Worm (Caenorhabditis elegans) whole organism, L4 larva: ENCODE measurements around the gene spi-1.
A peak's percentile ranks its signal among the peaks of the same experiment; 100 is the strongest.

Experiments
- F10B5.3 ChIP-seq: sonication (generic microtip); optimal IDR thresholded peaks from 2 replicates; lab custom pipeline; 2016; ENCODE audit warnings: mild to moderate bottlenecking, missing genetic modification characterization, missing compliant biosample characterization
- F37D6.2 ChIP-seq: sonication (generic microtip); optimal IDR thresholded peaks from 2 replicates; lab custom pipeline; 2016; ENCODE audit warnings: mild to moderate bottlenecking, missing genetic modification characterization, missing compliant biosample characterization
- T26A8.4 ChIP-seq: fragments of 200-800 bp; sonication (Bioruptor generic); IDR thresholded peaks from 2 replicates; pipeline ENCODE4 v1.3.6; 2022; ENCODE audit warnings: missing genetic modification characterization, missing compliant biosample characterization
- Y105C5A.15 ChIP-seq: fragments of 200-800 bp; sonication (Bioruptor generic); IDR thresholded peaks from 2 replicates; pipeline ENCODE4 v1.3.6; 2022; ENCODE audit warnings: missing genetic modification characterization, missing compliant biosample characterization
- Y5F2A.4 ChIP-seq: fragments of 200-800 bp; sonication (Bioruptor generic); optimal IDR thresholded peaks from 2 replicates; lab custom pipeline; 2018; ENCODE audit warnings: mild to moderate bottlenecking, missing genetic modification characterization, missing compliant biosample characterization
- ZK337.2 ChIP-seq: fragments of 200-800 bp; sonication (Bioruptor generic); IDR thresholded peaks from 2 replicates; pipeline ENCODE4 v1.3.6; 2022; ENCODE audit warnings: missing genetic modification reagents, missing genetic modification characterization, missing compliant biosample characterization
- arid-1 ChIP-seq: fragments of 200-800 bp; sonication (Bioruptor generic); conservative IDR thresholded peaks from 2 replicates; pipeline ENCODE4 v1.3.6; 2022; ENCODE audit warnings: missing genetic modification reagents, missing genetic modification characterization, missing compliant biosample characterization
- attf-4 ChIP-seq: sonication (generic microtip); optimal IDR thresholded peaks from 3 replicates; lab custom pipeline; 2017; ENCODE audit warnings: missing biosample characterization, missing genetic modification characterization
- ceh-20 ChIP-seq: fragments of 200-800 bp; sonication (Bioruptor generic); IDR thresholded peaks from 2 replicates; pipeline ENCODE4 v1.3.6; 2022; ENCODE audit warnings: missing genetic modification reagents, missing genetic modification characterization, missing compliant biosample characterization
- ceh-28 ChIP-seq: fragments of 150-350 bp; optimal IDR thresholded peaks from 2 replicates; lab custom pipeline; 2014; ENCODE audit warnings: missing biosample characterization, missing genetic modification reagents, missing genetic modification characterization
- daf-8 ChIP-seq: fragments of 200-800 bp; sonication (Bioruptor generic); IDR thresholded peaks from 2 replicates; pipeline ENCODE4 v1.3.6; 2022; ENCODE audit warnings: missing genetic modification characterization, missing compliant biosample characterization
- dmd-8 ChIP-seq: fragments of 200-800 bp; sonication (Bioruptor generic); IDR thresholded peaks from 2 replicates; pipeline ENCODE4 v1.3.6; 2022; ENCODE audit warnings: missing genetic modification characterization, missing compliant biosample characterization
- dmd-9 ChIP-seq: fragments of 200-800 bp; sonication (Bioruptor generic); IDR thresholded peaks from 2 replicates; pipeline ENCODE4 v1.3.6; 2022; ENCODE audit warnings: missing genetic modification reagents, missing genetic modification characterization, missing compliant biosample characterization
- dpl-1 ChIP-seq: fragments of 150-350 bp; optimal IDR thresholded peaks from 2 replicates; lab custom pipeline; 2014; ENCODE audit warnings: missing biosample characterization, missing genetic modification reagents, missing genetic modification characterization
- duxl-1 ChIP-seq: sonication (generic microtip); optimal IDR thresholded peaks from 2 replicates; lab custom pipeline; 2016; ENCODE audit warnings: mild to moderate bottlenecking, missing genetic modification characterization, moderate library complexity, missing compliant biosample characterization; ENCODE audit not compliant: poor library complexity
- dve-1 ChIP-seq: sonication (generic microtip); optimal IDR thresholded peaks from 2 replicates; lab custom pipeline; 2017; ENCODE audit warnings: antibody characterized with exemption, mild to moderate bottlenecking, missing genetic modification characterization, missing compliant biosample characterization; ENCODE audit not compliant: insufficient read depth
- egl-27 ChIP-seq: sonication (generic microtip); optimal IDR thresholded peaks from 3 replicates; lab custom pipeline; 2017; ENCODE audit warnings: missing biosample characterization, missing genetic modification reagents, missing genetic modification characterization
- fos-1 ChIP-seq: fragments of 150-350 bp; optimal IDR thresholded peaks from 2 replicates; lab custom pipeline; 2014; ENCODE audit warnings: missing biosample characterization, missing genetic modification characterization
- gei-8 ChIP-seq: fragments of 200-800 bp; sonication (Bioruptor generic); optimal IDR thresholded peaks from 2 replicates; lab custom pipeline; 2018; ENCODE audit warnings: mild to moderate bottlenecking, missing genetic modification characterization, missing compliant biosample characterization
- hif-1 ChIP-seq, 2 experiments: sonication (generic microtip); optimal IDR thresholded peaks; 2 replicates each; lab custom pipeline; 2016 to 2017; ENCODE audit warnings: missing compliant biosample characterization in 2 of 2, missing genetic modification characterization in 2 of 2, missing genetic modification reagents in 2 of 2, missing genotype in 2 of 2, mild to moderate bottlenecking in 1 of 2
- hlh-30 ChIP-seq: sonication (generic microtip); optimal IDR thresholded peaks from 2 replicates; lab custom pipeline; 2017; ENCODE audit warnings: antibody characterized with exemption, mild to moderate bottlenecking, missing genetic modification characterization, missing compliant biosample characterization; ENCODE audit not compliant: insufficient read depth
- hmg-1.1 ChIP-seq: fragments of 200-800 bp; sonication (Bioruptor generic); IDR thresholded peaks from 2 replicates; pipeline ENCODE4 v1.3.6; 2022; ENCODE audit warnings: missing genetic modification reagents, missing genetic modification characterization, missing compliant biosample characterization
- jun-1 ChIP-seq: fragments of 150-350 bp; optimal IDR thresholded peaks from 2 replicates; lab custom pipeline; 2014; ENCODE audit warnings: missing biosample characterization, missing genetic modification reagents, missing genetic modification characterization
- lin-38 ChIP-seq: fragments of 200-800 bp; sonication (Bioruptor generic); IDR thresholded peaks from 2 replicates; pipeline ENCODE4 v1.3.6; 2022; ENCODE audit warnings: missing genetic modification reagents, missing genetic modification characterization, missing compliant biosample characterization
- lin-39 ChIP-seq: fragments of 150-350 bp; optimal IDR thresholded peaks from 2 replicates; lab custom pipeline; 2014; ENCODE audit warnings: missing biosample characterization, missing genetic modification reagents, missing genetic modification characterization
- lir-3 ChIP-seq: sonication (generic microtip); optimal IDR thresholded peaks from 2 replicates; lab custom pipeline; 2016; ENCODE audit warnings: mild to moderate bottlenecking, missing genetic modification characterization, missing compliant biosample characterization
- lsy-2 ChIP-seq, 2 experiments: fragments of 150-350 bp in 1 of 2; sonication (generic microtip) in 1 of 2; optimal IDR thresholded peaks; 2 replicates each; lab custom pipeline; 2014 to 2017; ENCODE audit warnings: missing biosample characterization in 2 of 2, missing genetic modification characterization in 2 of 2
- mdl-1 ChIP-seq, 2 experiments: fragments of 150-350 bp in 1 of 2; sonication (generic microtip) in 1 of 2; optimal IDR thresholded peaks; 2 replicates each; lab custom pipeline; 2014 to 2017; ENCODE audit warnings: missing biosample characterization in 2 of 2, missing genetic modification characterization in 2 of 2
- mes-2 ChIP-seq: sonication (generic microtip); optimal IDR thresholded peaks from 2 replicates; lab custom pipeline; 2016; ENCODE audit warnings: missing genotype, mild to moderate bottlenecking, missing genetic modification characterization, missing compliant biosample characterization; ENCODE audit not compliant: poor library complexity, severe bottlenecking
- nhr-237 ChIP-seq: sonication (generic microtip); optimal IDR thresholded peaks from 2 replicates; lab custom pipeline; 2017; ENCODE audit warnings: missing biosample characterization, missing genetic modification characterization
- nhr-28 ChIP-seq: fragments of 150-350 bp; optimal IDR thresholded peaks from 2 replicates; lab custom pipeline; 2014; ENCODE audit warnings: missing biosample characterization, missing genetic modification characterization
- nhr-6 ChIP-seq: fragments of 150-350 bp; optimal IDR thresholded peaks from 2 replicates; lab custom pipeline; 2014; ENCODE audit warnings: missing biosample characterization, missing genetic modification characterization
- pha-4 ChIP-seq, 2 experiments: fragments of 150-350 bp in 1 of 2; fragments of 200-800 bp in 1 of 2; sonication (Bioruptor generic) in 1 of 2; IDR thresholded peaks in 1 of 2; optimal IDR thresholded peaks in 1 of 2; 2 replicates each; pipeline versions ENCODE4 v1.3.6 to Lab custom; 2014 to 2022; ENCODE audit warnings: missing genetic modification characterization in 2 of 2, missing genetic modification reagents in 2 of 2, missing biosample characterization in 1 of 2, missing compliant biosample characterization in 1 of 2
- pqm-1 ChIP-seq: sonication (generic microtip); optimal IDR thresholded peaks from 2 replicates; lab custom pipeline; 2017; ENCODE audit warnings: missing biosample characterization, missing genetic modification characterization
- saeg-2 ChIP-seq: fragments of 200-800 bp; sonication (Bioruptor generic); IDR thresholded peaks from 2 replicates; pipeline ENCODE4 v1.3.6; 2022; ENCODE audit warnings: missing genetic modification reagents, missing genetic modification characterization, missing compliant biosample characterization
- set-16 ChIP-seq: fragments of 200-800 bp; sonication (Bioruptor generic); IDR thresholded peaks from 2 replicates; pipeline ENCODE4 v1.3.6; 2022; ENCODE audit warnings: missing genetic modification reagents, missing genetic modification characterization, missing compliant biosample characterization
- unc-130 ChIP-seq: sonication (generic microtip); optimal IDR thresholded peaks from 2 replicates; lab custom pipeline; 2016; ENCODE audit warnings: missing genetic modification reagents, missing genetic modification characterization, missing compliant biosample characterization
- unc-39 ChIP-seq: sonication (generic microtip); optimal IDR thresholded peaks from 2 replicates; lab custom pipeline; 2017; ENCODE audit warnings: missing biosample characterization, missing genetic modification characterization
- unc-62 ChIP-seq, 3 experiments: fragments of 150-350 bp in 1 of 3; sonication (generic microtip); optimal IDR thresholded peaks in 2 of 3; peaks in 1 of 3; 1 replicate in 1 of 3; 2 replicates in 2 of 3; lab custom pipeline; 2014 to 2017; ENCODE audit warnings: missing biosample characterization in 3 of 3, missing genetic modification characterization in 3 of 3, missing genetic modification reagents in 3 of 3, missing genotype in 1 of 3
- zip-2 ChIP-seq: fragments of 150-350 bp; optimal IDR thresholded peaks from 2 replicates; lab custom pipeline; 2014; ENCODE audit warnings: missing biosample characterization, missing genetic modification characterization
- ztf-11 ChIP-seq: fragments of 150-350 bp; optimal IDR thresholded peaks from 2 replicates; lab custom pipeline; 2014; ENCODE audit warnings: missing biosample characterization, missing genetic modification characterization

spi-1 gene

ce11 chrII:7519221-7519620 lies 23.2 kb downstream of the spi-1 start, which contains the start of gene glb-9:
Gene glb-9, minus strand, starts transcription at chrII:7519321.
- TF ChIP-seq unc-39 (tag; lab: Kevin White, UChicago) = no peak
- TF ChIP-seq lsy-2 (tag; optimal IDR thresholded peaks at IDR 0.05; lab: Kevin White, UChicago) = no peak
- TF ChIP-seq arid-1 (GFP tag; lab: Robert Waterston, UW) = no peak
- TF ChIP-seq nhr-6 (tag; lab: Kevin White, UChicago) = no peak
- no peak for TF ChIP-seq ceh-20 (GFP tag; lab: Robert Waterston, UW)
- no peak for TF ChIP-seq ceh-28 (tag; lab: Kevin White, UChicago)
- no peak for TF ChIP-seq jun-1 (tag; lab: Kevin White, UChicago)
- TF ChIP-seq dve-1 (tag; lab: Kevin White, UChicago) = no peak
- TF ChIP-seq hif-1 (tag; optimal IDR thresholded peaks at IDR 0.05; lab: Kevin White, UChicago) = no peak
- TF ChIP-seq attf-4 (tag; lab: Kevin White, UChicago) = no peak
- no peak for TF ChIP-seq zip-2
- TF ChIP-seq unc-130 (GFP tag; lab: Kevin White, UChicago) = no peak
- TF ChIP-seq egl-27 (tag; lab: Kevin White, UChicago) = no peak
- no peak for TF ChIP-seq duxl-1 (tag; lab: Kevin White, UChicago)

ce11 chrII:7521420-7521819 lies 25.4 kb downstream of the spi-1 start:
- TF ChIP-seq lir-3 (tag; lab: Kevin White, UChicago) = no peak
- peak in 1 of 2 experiments; percentile 95 for TF ChIP-seq unc-62 (GFP tag; optimal IDR thresholded peaks at IDR 0.05 in 1 of 2; lab: Kevin White, UChicago)
- no peak for TF ChIP-seq unc-62 (tag; optimal IDR thresholded peaks at IDR 0.05; lab: Kevin White, UChicago)

- TF ChIP-seq pha-4 (GFP tag; IDR thresholded peaks at IDR 0.05; lab: Robert Waterston, UW) (no peak), pha-4 (tag; optimal IDR thresholded peaks at IDR 0.05; lab: Kevin White, UChicago) (no peak), mdl-1 (tag; optimal IDR thresholded peaks at IDR 0.05; lab: Kevin White, UChicago) (no peak), daf-8 (GFP tag; lab: Robert Waterston, UW) (no peak), ztf-11 (tag; lab: Kevin White, UChicago) (no peak), lin-39 (no peak), hmg-1.1 (GFP tag; lab: Robert Waterston, UW) (no peak), zip-2 (no peak), dpl-1 (GFP tag; lab: Kevin White, UChicago) (no peak), Y5F2A.4 (no peak)
Measured at ce11 chrII:7523281-7523680, 27.2 kb downstream of the spi-1 start, which contains the start of gene ZK1290.15. Gene ZK1290.15, plus strand, starts transcription at chrII:7523581.

- TF ChIP-seq unc-62 (GFP tag; optimal IDR thresholded peaks at IDR 0.05 in 1 of 2; lab: Kevin White, UChicago) (peak in 1 of 2 experiments; percentile 40), unc-62 (tag; optimal IDR thresholded peaks at IDR 0.05; lab: Kevin White, UChicago) (no peak), dmd-9 (GFP tag; lab: Robert Waterston, UW) (no peak)
Measured at ce11 chrII:7525458-7525857, 29.4 kb downstream of the spi-1 start, which contains the start of the genes ZK1290.7 and rnh-1.1. Gene ZK1290.7, minus strand, starts transcription at chrII:7525558. Gene rnh-1.1, plus strand, starts transcription at chrII:7525738.

- TF ChIP-seq Y105C5A.15 = no peak
- no peak for TF ChIP-seq mes-2 (tag; lab: Kevin White, UChicago)
- TF ChIP-seq T26A8.4 = no peak
- peak; percentile 74 for TF ChIP-seq nhr-28 (tag; lab: Kevin White, UChicago)
- TF ChIP-seq mdl-1 (tag; optimal IDR thresholded peaks at IDR 0.05; lab: Kevin White, UChicago) = peak in 1 of 2 experiments; percentile 79
- no peak for TF ChIP-seq pqm-1
- TF ChIP-seq arid-1 (GFP tag; lab: Robert Waterston, UW) = no peak
- TF ChIP-seq dmd-9 (GFP tag; lab: Robert Waterston, UW) = no peak
- TF ChIP-seq saeg-2 (GFP tag; lab: Robert Waterston, UW) = 0 out of 2 replicates have a peak, but pooled peaks have one; percentile 57
- TF ChIP-seq gei-8 (GFP tag; lab: Kevin White, UChicago) = no peak
- TF ChIP-seq F37D6.2 = no peak
- TF ChIP-seq ceh-20 (GFP tag; lab: Robert Waterston, UW) = peak; percentile 61
- no peak for TF ChIP-seq fos-1 (tag; lab: Kevin White, UChicago)
- TF ChIP-seq ZK337.2 (GFP tag; lab: Robert Waterston, UW) = no peak
- no peak for TF ChIP-seq jun-1 (tag; lab: Kevin White, UChicago)
- no peak for TF ChIP-seq lsy-2 (tag; optimal IDR thresholded peaks at IDR 0.05; lab: Kevin White, UChicago)
- no peak for TF ChIP-seq lin-38 (GFP tag; lab: Robert Waterston, UW)
- no peak for TF ChIP-seq dmd-8 (GFP tag; lab: Robert Waterston, UW)
- TF ChIP-seq nhr-237 = no peak
- no peak for TF ChIP-seq F10B5.3
- peak; percentile 97 for TF ChIP-seq hlh-30 (tag; lab: Kevin White, UChicago)
- TF ChIP-seq set-16 (GFP tag; lab: Robert Waterston, UW) = no peak
- TF ChIP-seq hif-1 (tag; optimal IDR thresholded peaks at IDR 0.05; lab: Kevin White, UChicago) = no peak
Measured at ce11 chrII:7528210-7528609, 32.2 kb downstream of the spi-1 start.
